Fruit fly (Drosophila melanogaster): ENCODE results near the gene CG34332.
"Not testable (repeated sequence)": the region's sequence is repeated elsewhere in the genome, so short reads cannot be mapped to it uniquely, and the experiment has no call there.

The CG34332 gene

DNA sequence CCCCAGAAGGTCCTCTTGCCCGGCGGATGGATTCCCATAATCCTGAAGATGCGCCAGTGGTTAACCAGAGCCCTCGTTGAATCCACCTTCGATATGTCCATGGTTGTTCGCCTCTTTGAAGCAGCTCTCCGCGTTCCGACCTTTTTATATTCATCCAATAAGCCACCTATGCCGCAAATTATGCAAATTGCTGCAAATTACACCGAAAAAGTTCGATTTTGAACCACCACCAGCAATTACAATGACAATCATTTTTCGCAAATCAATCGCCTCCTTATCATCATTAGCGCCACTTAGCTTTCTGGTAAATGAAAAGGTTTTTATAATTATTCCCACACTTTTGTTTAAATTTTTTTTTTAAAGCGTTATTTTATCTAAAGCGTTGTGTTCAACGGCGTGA lies 2.3 kb downstream of the CG34332 start, which contains the start of gene Or19a:
TSS of gene Or19a (minus strand) at position 101 of the 400 bp plus-strand sequence.
- not testable (repeated sequence) for TF ChIP-seq CG16779 (tag; optimal IDR thresholded peaks at IDR 0.05); Ets21C (GFP tag; optimal IDR thresholded peaks at IDR 0.05); Blimp-1 (GFP tag; optimal IDR thresholded peaks at IDR 0.05)

DNA sequence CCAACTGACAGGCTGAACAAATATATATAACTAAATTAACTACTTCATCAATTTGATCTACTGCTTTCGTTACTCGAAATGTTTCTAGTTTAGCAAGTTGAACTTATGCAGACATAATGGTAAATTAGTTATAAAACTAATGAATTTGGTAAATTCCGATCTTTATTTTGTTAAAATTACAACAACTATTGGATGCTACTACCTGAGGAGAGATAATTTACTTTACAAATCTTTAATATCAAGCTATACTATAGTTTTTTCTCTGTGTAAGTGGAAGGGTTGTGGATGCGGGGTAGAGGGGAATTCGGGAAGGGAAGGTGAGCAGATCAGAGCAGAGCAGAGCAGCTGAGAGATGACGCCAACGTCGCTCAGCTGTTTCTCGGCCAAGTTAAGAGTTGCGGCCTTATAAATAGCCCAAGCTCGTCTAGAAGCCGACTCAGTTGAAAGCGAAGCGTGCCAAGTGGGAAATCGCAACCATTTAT lies 6.9 kb downstream of the CG34332 start, which contains the start of gene aspr:
TSS of gene aspr (plus strand) at position 432 of the 482 bp plus-strand sequence.
- TF ChIP-seq CG9139 (GFP tag; optimal IDR thresholded peaks at IDR 0.05) (no peak), Blimp-1 (GFP tag; optimal IDR thresholded peaks at IDR 0.05) (no peak), net (GFP tag; optimal IDR thresholded peaks at IDR 0.05) (peak; percentile 10), Eip78C (GFP tag) (peak; percentile 67), Eip75B (GFP tag; optimal IDR thresholded peaks at IDR 0.05) (peak; percentile 35), CG32006 (GFP tag; optimal IDR thresholded peaks at IDR 0.05) (no peak), Eip93F (GFP tag; optimal IDR thresholded peaks at IDR 0.05) (no peak), CG3032 (tag; optimal IDR thresholded peaks at IDR 0.05) (peak; percentile 58), Hr39 (GFP tag; optimal IDR thresholded peaks at IDR 0.05) (no peak), pdm3 (GFP tag; optimal IDR thresholded peaks at IDR 0.05) (peak; percentile 23), CG3919 (GFP tag; optimal IDR thresholded peaks at IDR 0.05) (peak; percentile 48), CG1621 (tag; optimal IDR thresholded peaks at IDR 0.05) (peak; percentile 19), CG10669 (GFP tag; optimal IDR thresholded peaks at IDR 0.05) (peak; percentile 52), CG6808 (GFP tag; optimal IDR thresholded peaks at IDR 0.05) (peak; percentile 46), CG10631 (GFP tag; optimal IDR thresholded peaks at IDR 0.05) (peak; percentile 43), dsx (GFP tag; optimal IDR thresholded peaks at IDR 0.05; ENCODE audit: poor library complexity, severe bottlenecking) (peak; percentile 7), fkh (GFP tag; optimal IDR thresholded peaks at IDR 0.05) (peak; percentile 25), Met (GFP tag; optimal IDR thresholded peaks at IDR 0.05) (no peak), fd59A (GFP tag; optimal IDR thresholded peaks at IDR 0.05) (peak; percentile 15), CG11902 (GFP tag; optimal IDR thresholded peaks at IDR 0.05) (no peak), esn (GFP tag; optimal IDR thresholded peaks at IDR 0.05) (no peak), spab (GFP tag; optimal IDR thresholded peaks at IDR 0.05) (peak; percentile 25), Ets96B (tag; optimal IDR thresholded peaks at IDR 0.05) (peak; percentile 49), topi (GFP tag; optimal IDR thresholded peaks at IDR 0.05) (no peak), salr (GFP tag; optimal IDR thresholded peaks at IDR 0.05) (no peak)

dm6 chrX:20155947-20156346 lies 15.1 kb downstream of the CG34332 start:
- TF ChIP-seq CG11762 (GFP tag; optimal IDR thresholded peaks at IDR 0.05; ENCODE audit: insufficient read depth) (no peak), CG1621 (tag; optimal IDR thresholded peaks at IDR 0.05) (no peak), CG4318 (GFP tag; optimal IDR thresholded peaks at IDR 0.05) (no peak), Hr39 (GFP tag; optimal IDR thresholded peaks at IDR 0.05) (no peak), salr (GFP tag; optimal IDR thresholded peaks at IDR 0.05) (no peak), CG8632 (GFP tag; optimal IDR thresholded peaks at IDR 0.05) (no peak), CG6854 (GFP tag; optimal IDR thresholded peaks at IDR 0.05) (no peak), Ets96B (tag; optimal IDR thresholded peaks at IDR 0.05) (no peak), CG34406 (GFP tag; optimal IDR thresholded peaks at IDR 0.05) (no peak), CG3919 (GFP tag; optimal IDR thresholded peaks at IDR 0.05) (no peak), Lpt (GFP tag; optimal IDR thresholded peaks at IDR 0.05) (no peak), Hr4 (GFP tag; optimal IDR thresholded peaks at IDR 0.05) (no peak), fd59A (GFP tag; optimal IDR thresholded peaks at IDR 0.05) (no peak), cyc (GFP tag; optimal IDR thresholded peaks at IDR 0.05) (no peak), Eip93F (GFP tag; optimal IDR thresholded peaks at IDR 0.05) (no peak), vri (GFP tag; optimal IDR thresholded peaks at IDR 0.05) (no peak), eg (GFP tag; IDR thresholded peaks at IDR 0.05) (no peak), OdsH (GFP tag; optimal IDR thresholded peaks at IDR 0.05) (no peak), CG16779 (tag; optimal IDR thresholded peaks at IDR 0.05) (no peak), Smox (GFP tag; optimal IDR thresholded peaks at IDR 0.05) (no peak)
